Fruit fly (Drosophila melanogaster): ENCODE results near the gene unc.

The unc gene

dm6 chrX:21067908-21068307, 48.8 kb downstream of the unc start (continued):
- no peak for TF ChIP-seq CG6654 (GFP tag; optimal IDR thresholded peaks at IDR 0.05)
- TF ChIP-seq tgo (GFP tag; IDR thresholded peaks at IDR 0.05) = no peak
- TF ChIP-seq CG6854 (GFP tag; optimal IDR thresholded peaks at IDR 0.05) = no peak
- TF ChIP-seq tio (GFP tag; optimal IDR thresholded peaks at IDR 0.05) = no peak
- TF ChIP-seq zfh2 (GFP tag; optimal IDR thresholded peaks at IDR 0.05) = no peak
- TF ChIP-seq CG15073 (GFP tag; optimal IDR thresholded peaks at IDR 0.05) = no peak
- no peak for TF ChIP-seq grau (tag; optimal IDR thresholded peaks at IDR 0.05)
- no peak for TF ChIP-seq peb (GFP tag; IDR thresholded peaks at IDR 0.05)
- TF ChIP-seq gsb (GFP tag; IDR thresholded peaks at IDR 0.05) = no peak
- no peak for TF ChIP-seq Xrp1 (GFP tag; IDR thresholded peaks at IDR 0.05)
- TF ChIP-seq CG1603 (tag; optimal IDR thresholded peaks at IDR 0.05) = no peak
- TF ChIP-seq Taf1 (GFP tag; IDR thresholded peaks at IDR 0.05) = no peak
- no peak for TF ChIP-seq CG32767 (GFP tag; IDR thresholded peaks at IDR 0.05)
- TF ChIP-seq CG30403 (GFP tag; optimal IDR thresholded peaks at IDR 0.05) = peak; percentile 17
- no peak for TF ChIP-seq CG8944 (GFP tag; optimal IDR thresholded peaks at IDR 0.05)
- TF ChIP-seq HLH3B (GFP tag; IDR thresholded peaks at IDR 0.05) = 0 out of 2 replicates have a peak, but pooled peaks have one; percentile 17
- TF ChIP-seq Drgx (GFP tag; IDR thresholded peaks at IDR 0.05) = no peak
- peak; percentile 19; the same call in 1 of the 2 replicates for TF ChIP-seq Rfx (GFP tag; IDR thresholded peaks at IDR 0.05)
- no peak for TF ChIP-seq zen (tag; optimal IDR thresholded peaks at IDR 0.05)
- TF ChIP-seq CG17612 (GFP tag; IDR thresholded peaks at IDR 0.05) = no peak
- TF ChIP-seq CG11723 (GFP tag; optimal IDR thresholded peaks at IDR 0.05) = no peak
- 0 out of 3 replicates have a peak, but pooled peaks have one; percentile 12 for TF ChIP-seq CG17361 (GFP tag; IDR thresholded peaks at IDR 0.05)
- no peak for TF ChIP-seq ac (GFP tag; optimal IDR thresholded peaks at IDR 0.05)

DNA sequence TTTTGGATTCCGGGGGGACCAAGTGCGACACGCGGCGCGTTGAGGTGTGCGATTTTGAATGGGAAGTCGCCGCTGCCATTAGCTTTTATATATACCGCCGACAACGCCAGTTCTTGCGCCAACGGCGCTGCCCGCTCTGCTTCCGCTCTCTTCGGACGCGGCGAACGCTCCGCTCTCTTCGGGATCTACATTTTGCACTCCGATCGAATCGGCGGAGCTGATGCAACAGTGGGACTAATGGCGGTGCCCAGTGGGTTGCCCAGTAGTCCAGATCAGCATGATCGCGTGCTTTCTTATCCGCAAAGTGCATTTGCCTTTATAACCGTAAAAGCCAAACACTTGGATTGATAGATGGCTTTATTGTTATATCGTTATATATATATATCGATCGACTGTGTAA, 49.2 kb downstream of the unc start, which contains the start of gene CG32512:
Gene CG32512, minus strand, starts transcription at position 67 of the 400 bp plus-strand sequence.
- TF ChIP-seq ssp (GFP tag; IDR thresholded peaks at IDR 0.05) = no peak
- TF ChIP-seq CG3163 (GFP tag; optimal IDR thresholded peaks at IDR 0.05) = peak; percentile 55
- TF ChIP-seq Med (GFP tag) = peak; percentile 60
- TF ChIP-seq zen (tag; optimal IDR thresholded peaks at IDR 0.05) = no peak
- 0 out of 2 replicates have a peak, but pooled peaks have one; percentile 14 for TF ChIP-seq sisA (GFP tag; IDR thresholded peaks at IDR 0.05)
- TF ChIP-seq prd (optimal IDR thresholded peaks at IDR 0.05) = no peak
- 0 out of 3 replicates have a peak, but pooled peaks have one; percentile 19 for TF ChIP-seq prd (GFP tag; IDR thresholded peaks at IDR 0.05)
- TF ChIP-seq CG30431 (GFP tag; optimal IDR thresholded peaks at IDR 0.05) = no peak
- no peak for TF ChIP-seq CG2875 (GFP tag; optimal IDR thresholded peaks at IDR 0.05)
- TF ChIP-seq Drgx (GFP tag; IDR thresholded peaks at IDR 0.05) = peak; percentile 45
- TF ChIP-seq Rfx (GFP tag; IDR thresholded peaks at IDR 0.05) = peak; percentile 20; the same call in 1 of the 2 replicates
- peak; percentile 22; the same call in 1 of the 2 replicates for TF ChIP-seq Adf1 (GFP tag; IDR thresholded peaks at IDR 0.05)
- TF ChIP-seq Trl (optimal IDR thresholded peaks at IDR 0.05) = peak; percentile 20 to 27
- no peak for TF ChIP-seq Trl (GFP tag; optimal IDR thresholded peaks at IDR 0.05)
- no peak for TF ChIP-seq CG7271 (tag; optimal IDR thresholded peaks at IDR 0.05)

dm6 chrX:21065775-21066174, 50.9 kb downstream of the unc start:
- TF ChIP-seq Blimp-1 (GFP tag; optimal IDR thresholded peaks at IDR 0.05) (peak; percentile 11), CG7987 (GFP tag; optimal IDR thresholded peaks at IDR 0.05) (peak; percentile 51), kay (GFP tag; optimal IDR thresholded peaks at IDR 0.05) (no peak), CG6813 (GFP tag; optimal IDR thresholded peaks at IDR 0.05) (peak; percentile 14), CG15696 (tag; optimal IDR thresholded peaks at IDR 0.05) (peak; percentile 12), Ada2b (GFP tag; IDR thresholded peaks at IDR 0.05) (no peak), Hr39 (optimal IDR thresholded peaks at IDR 0.05) (no peak), CG2678 (tag; optimal IDR thresholded peaks at IDR 0.05) (peak; percentile 2), Pdp1 (GFP tag; optimal IDR thresholded peaks at IDR 0.05) (peak in 1 of 2 experiments; percentile 6), sens (GFP tag) (peak; percentile 33)

Data from whole organism, embryonic.